Fruit fly (Drosophila melanogaster) whole organism, embryonic: Measurements from ENCODE around the gene PpV.

ENCODE experiments used
- Abd-B ChIP-seq: fragments of 200-800 bp; sonication (Bioruptor generic); optimal IDR thresholded peaks from 2 replicates; lab custom pipeline; 2018; ENCODE audit warnings: missing biosample characterization, mild to moderate bottlenecking, missing genetic modification characterization, moderate library complexity
- Adf1 ChIP-seq: fragments of 200-800 bp; sonication (Bioruptor generic); IDR thresholded peaks from 2 replicates; pipeline ENCODE4 v1.3.6; 2022; ENCODE audit warnings: missing biosample characterization, missing genetic modification characterization
- C15 ChIP-seq: fragments of 200-800 bp; sonication (Bioruptor generic); IDR thresholded peaks from 3 replicates; pipeline ENCODE4 v1.3.6; 2022; ENCODE audit warnings: missing biosample characterization, missing genetic modification characterization
- CG10267 ChIP-seq: fragments of 200-800 bp; sonication (Bioruptor generic); optimal IDR thresholded peaks from 2 replicates; lab custom pipeline; 2018; ENCODE audit warnings: missing biosample characterization, mild to moderate bottlenecking, missing genetic modification characterization, moderate library complexity
- CG10366 ChIP-seq: fragments of 200-800 bp; sonication (Bioruptor generic); IDR thresholded peaks from 2 replicates; pipeline ENCODE4 v1.3.6; 2022; ENCODE audit warnings: missing biosample characterization, missing genetic modification characterization
- CG13624 ChIP-seq: fragments of 200-800 bp; sonication (Bioruptor generic); optimal IDR thresholded peaks from 2 replicates; lab custom pipeline; 2016; ENCODE audit warnings: missing biosample characterization, missing genetic modification characterization
- CG14014 ChIP-seq: fragments of 200-800 bp; sonication (Bioruptor generic); IDR thresholded peaks from 2 replicates; pipeline ENCODE4 v1.3.6; 2022; ENCODE audit warnings: missing biosample characterization, missing genetic modification characterization
- CG15073 ChIP-seq: fragments of 200-800 bp; sonication (Bioruptor generic); optimal IDR thresholded peaks from 2 replicates; lab custom pipeline; 2016; ENCODE audit warnings: missing biosample characterization, missing genetic modification characterization
- CG17328 ChIP-seq: fragments of 200-800 bp; sonication (Bioruptor generic); IDR thresholded peaks from 2 replicates; pipeline ENCODE4 v1.3.6; 2022; ENCODE audit warnings: missing biosample characterization, missing genetic modification characterization
- CG17361 ChIP-seq: fragments of 200-800 bp; sonication (Bioruptor generic); IDR thresholded peaks from 3 replicates; pipeline ENCODE4 v1.3.6; 2022; ENCODE audit warnings: missing biosample characterization, missing genetic modification characterization
- CG18599 ChIP-seq: fragments of 200-800 bp; sonication (Bioruptor generic); optimal IDR thresholded peaks from 3 replicates; lab custom pipeline; 2017; ENCODE audit warnings: missing biosample characterization, missing genetic modification characterization, mild to moderate bottlenecking, moderate library complexity, missing genetic modification reagents
- CG4424 ChIP-seq: fragments of 200-800 bp; sonication (Bioruptor generic); optimal IDR thresholded peaks from 3 replicates; lab custom pipeline; 2016; ENCODE audit warnings: missing biosample characterization, missing genetic modification characterization
- CG5953 ChIP-seq: fragments of 200-800 bp; sonication (Bioruptor generic); IDR thresholded peaks from 2 replicates; pipeline ENCODE4 v1.3.6; 2022; ENCODE audit warnings: missing biosample characterization, missing genetic modification characterization
- CG8089 ChIP-seq: fragments of 200-800 bp; sonication (Bioruptor generic); optimal IDR thresholded peaks from 3 replicates; lab custom pipeline; 2016; ENCODE audit warnings: missing biosample characterization, missing genetic modification characterization
- CG8359 ChIP-seq: fragments of 200-800 bp; sonication (Bioruptor generic); optimal IDR thresholded peaks from 2 replicates; lab custom pipeline; 2017; ENCODE audit warnings: missing biosample characterization, mild to moderate bottlenecking, missing genetic modification characterization, borderline replicate concordance
- Dref ChIP-seq: fragments of 200-800 bp; sonication (Bioruptor generic); IDR thresholded peaks from 2 replicates; pipeline ENCODE4 v1.3.6; 2022; ENCODE audit warnings: missing biosample characterization, missing genetic modification characterization
- E2f2 ChIP-seq: fragments of 200-800 bp; sonication (Bioruptor generic); IDR thresholded peaks from 2 replicates; pipeline ENCODE4 v1.3.6; 2022; ENCODE audit warnings: missing biosample characterization, missing genetic modification characterization
- Ets97D ChIP-seq: fragments of 200-800 bp; sonication (Bioruptor generic); optimal IDR thresholded peaks from 3 replicates; lab custom pipeline; 2016; ENCODE audit warnings: missing biosample characterization, missing genetic modification characterization
- Fer2 ChIP-seq: fragments of 200-800 bp; sonication (Bioruptor generic); optimal IDR thresholded peaks from 2 replicates; lab custom pipeline; 2018; ENCODE audit warnings: missing biosample characterization, mild to moderate bottlenecking, missing genetic modification characterization, moderate library complexity
- Gug ChIP-seq: fragments of 200-800 bp; sonication (Bioruptor generic); IDR thresholded peaks from 4 replicates; pipeline ENCODE4 v1.3.6; 2022; ENCODE audit warnings: missing biosample characterization, missing genetic modification characterization
- Hand ChIP-seq: fragments of 200-800 bp; sonication (Bioruptor generic); optimal IDR thresholded peaks from 2 replicates; lab custom pipeline; 2017; ENCODE audit warnings: mild to moderate bottlenecking, missing biosample characterization, missing genetic modification reagents, missing genetic modification characterization
- Hsf ChIP-seq: fragments of 200-800 bp; sonication (Bioruptor generic); optimal IDR thresholded peaks from 3 replicates; lab custom pipeline; 2016; ENCODE audit warnings: missing biosample characterization, missing genetic modification characterization
- NC2β ChIP-seq: fragments of 200-800 bp; sonication (Bioruptor generic); optimal IDR thresholded peaks from 2 replicates; lab custom pipeline; 2016; ENCODE audit warnings: missing biosample characterization, missing genetic modification characterization
- Nf-YC ChIP-seq: fragments of 200-800 bp; optimal IDR thresholded peaks from 3 replicates; lab custom pipeline; 2019; ENCODE audit warnings: missing biosample characterization, mild to moderate bottlenecking, missing genetic modification characterization, moderate library complexity
- NfI ChIP-seq: fragments of 200-800 bp; sonication (Bioruptor generic); optimal IDR thresholded peaks from 3 replicates; lab custom pipeline; 2018; ENCODE audit warnings: missing biosample characterization, mild to moderate bottlenecking, missing genetic modification characterization, moderate library complexity
- Rfx ChIP-seq: fragments of 200-800 bp; sonication (Bioruptor generic); IDR thresholded peaks from 2 replicates; pipeline ENCODE4 v1.3.6; 2022; ENCODE audit warnings: missing biosample characterization, missing genetic modification characterization
- Spps ChIP-seq: fragments of 200-800 bp; sonication (Bioruptor generic); optimal IDR thresholded peaks from 2 replicates; lab custom pipeline; 2018; ENCODE audit warnings: missing biosample characterization, mild to moderate bottlenecking, missing genetic modification characterization
- ac ChIP-seq: fragments of 200-800 bp; sonication (Bioruptor generic); optimal IDR thresholded peaks from 3 replicates; lab custom pipeline; 2017; ENCODE audit warnings: missing biosample characterization, mild to moderate bottlenecking, missing genetic modification characterization
- aop ChIP-seq: fragments of 200-800 bp; sonication (Bioruptor generic); IDR thresholded peaks from 2 replicates; pipeline ENCODE4 v1.3.6; 2022; ENCODE audit warnings: missing biosample characterization, missing genetic modification characterization
- ash1 ChIP-seq: fragments of 200-800 bp; sonication (Bioruptor generic); optimal IDR thresholded peaks from 2 replicates; lab custom pipeline; 2018; ENCODE audit warnings: missing biosample characterization, mild to moderate bottlenecking, missing genetic modification characterization
- dan ChIP-seq: fragments of 200-800 bp; sonication (Bioruptor generic); IDR thresholded peaks from 2 replicates; pipeline ENCODE4 v1.3.6; 2022; ENCODE audit warnings: missing biosample characterization, missing genetic modification characterization
- dmrt11E ChIP-seq: fragments of 200-800 bp; sonication (Bioruptor generic); optimal IDR thresholded peaks from 3 replicates; lab custom pipeline; 2018; ENCODE audit warnings: missing biosample characterization, mild to moderate bottlenecking, missing genetic modification characterization, moderate library complexity
- dysf ChIP-seq: fragments of 200-800 bp; sonication (Bioruptor generic); IDR thresholded peaks from 3 replicates; pipeline ENCODE4 v1.3.6; 2022; ENCODE audit warnings: missing biosample characterization, missing genetic modification characterization
- hkb ChIP-seq, 2 experiments: fragments of 200-800 bp in 1 of 2; fragments of >200 bp in 1 of 2; sonication (Bioruptor generic) in 1 of 2; IDR thresholded peaks in 1 of 2; optimal IDR thresholded peaks in 1 of 2; 2 replicates each; pipeline versions ENCODE4 v1.3.6 to Lab custom; 2017 to 2022; ENCODE audit warnings: missing biosample characterization in 1 of 2, missing genetic modification characterization in 1 of 2
- jigr1 ChIP-seq: fragments of 200-800 bp; sonication (Bioruptor generic); IDR thresholded peaks from 3 replicates; pipeline ENCODE4 v1.3.6; 2022; ENCODE audit warnings: missing biosample characterization, missing genetic modification characterization
- lbe ChIP-seq: fragments of 200-800 bp; sonication (Bioruptor generic); optimal IDR thresholded peaks from 2 replicates; lab custom pipeline; 2016; ENCODE audit warnings: missing biosample characterization, mild to moderate bottlenecking, missing genetic modification characterization
- lilli ChIP-seq: fragments of 200-800 bp; sonication (Bioruptor generic); optimal IDR thresholded peaks from 3 replicates; lab custom pipeline; 2016; ENCODE audit warnings: missing biosample characterization, missing genetic modification characterization
- mam ChIP-seq: fragments of 200-800 bp; sonication (Bioruptor generic); optimal IDR thresholded peaks from 3 replicates; lab custom pipeline; 2016; ENCODE audit warnings: missing biosample characterization, missing genetic modification characterization
- nerfin-1 ChIP-seq: fragments of 200-800 bp; sonication (Bioruptor generic); optimal IDR thresholded peaks from 3 replicates; lab custom pipeline; 2019; ENCODE audit warnings: missing biosample characterization, mild to moderate bottlenecking, missing genetic modification characterization, moderate library complexity
- oc ChIP-seq: fragments of 200-800 bp; sonication (Bioruptor generic); optimal IDR thresholded peaks from 2 replicates; lab custom pipeline; 2018; ENCODE audit warnings: missing biosample characterization, mild to moderate bottlenecking, missing genetic modification characterization, moderate library complexity
- pho ChIP-seq: fragments of 200-800 bp; sonication (Bioruptor generic); optimal IDR thresholded peaks from 2 replicates; lab custom pipeline; 2016; ENCODE audit warnings: missing biosample characterization, missing genetic modification characterization
- psq ChIP-seq: fragments of 200-800 bp; sonication (Bioruptor generic); optimal IDR thresholded peaks from 2 replicates; lab custom pipeline; 2017; ENCODE audit warnings: missing biosample characterization, missing genetic modification characterization
- rib ChIP-seq: fragments of 200-800 bp; sonication (Bioruptor generic); IDR thresholded peaks from 2 replicates; pipeline ENCODE4 v1.3.6; 2022; ENCODE audit warnings: missing biosample characterization, missing genetic modification characterization
- sim ChIP-seq: fragments of 200-800 bp; sonication (Bioruptor generic); IDR thresholded peaks from 2 replicates; pipeline ENCODE4 v1.3.6; 2022; ENCODE audit warnings: missing biosample characterization, missing genetic modification characterization
- sima ChIP-seq: fragments of 200-800 bp; sonication (Bioruptor generic); optimal IDR thresholded peaks from 2 replicates; lab custom pipeline; 2016; ENCODE audit warnings: missing biosample characterization, missing genetic modification characterization
- sqz ChIP-seq: fragments of 200-800 bp; sonication (Bioruptor generic); optimal IDR thresholded peaks from 3 replicates; lab custom pipeline; 2018; ENCODE audit warnings: missing biosample characterization, mild to moderate bottlenecking, missing genetic modification characterization
- sr ChIP-seq: fragments of 200-800 bp; sonication (Bioruptor generic); IDR thresholded peaks from 3 replicates; pipeline ENCODE4 v1.3.6; 2022; ENCODE audit warnings: missing biosample characterization, missing genetic modification characterization
- twi ChIP-seq: fragments of 200-800 bp; optimal IDR thresholded peaks from 2 replicates; lab custom pipeline; 2019; ENCODE audit warnings: missing biosample characterization, mild to moderate bottlenecking, missing genetic modification characterization, moderate library complexity
- vnd ChIP-seq: fragments of 200-800 bp; sonication (Bioruptor generic); IDR thresholded peaks from 3 replicates; pipeline ENCODE4 v1.3.6; 2022; ENCODE audit warnings: missing biosample characterization, missing genetic modification characterization; ENCODE audit not compliant: partially characterized antibody

PpV gene

DNA sequence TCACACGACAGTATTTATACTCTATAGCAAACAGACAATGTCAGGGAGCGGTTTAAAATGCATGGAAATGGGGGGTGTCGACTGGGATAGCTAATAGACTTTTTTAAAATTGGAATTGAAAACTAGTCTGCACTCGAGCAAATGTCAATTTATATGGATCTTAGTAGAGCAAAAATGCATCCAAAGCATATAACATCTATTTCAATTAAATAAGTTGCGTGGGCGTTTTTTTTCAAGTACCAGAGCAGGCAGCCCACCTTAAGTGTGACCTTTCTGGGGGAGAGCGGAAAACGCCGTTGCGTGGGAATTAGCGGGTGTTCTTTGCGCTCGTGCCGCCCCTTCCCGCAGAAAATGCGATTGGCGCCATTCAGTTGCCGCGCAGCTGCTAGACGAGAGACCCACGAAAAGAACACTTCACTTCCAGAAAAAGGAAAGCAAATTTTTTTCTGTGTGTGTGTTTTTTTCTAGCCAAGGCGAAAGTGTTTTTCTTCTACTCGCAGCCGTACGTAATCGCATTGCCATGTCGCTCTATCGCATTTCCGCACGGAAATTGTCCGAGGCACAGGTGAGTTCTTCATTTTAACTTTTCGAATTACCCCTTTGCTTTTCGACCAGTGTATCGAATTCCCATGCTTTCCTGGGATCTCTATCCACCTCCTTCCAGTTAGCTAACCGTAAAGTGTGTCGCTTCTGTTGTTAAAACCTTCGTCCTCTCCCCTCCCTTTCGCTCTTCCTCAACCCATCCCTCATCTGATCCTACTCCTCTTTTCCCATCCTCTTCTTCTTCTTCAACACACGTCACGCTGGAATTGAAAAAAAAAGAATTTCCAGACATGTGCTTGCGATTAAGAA lies 20.6 kb downstream of the PpV start (continued):
- TF ChIP-seq sqz (GFP tag; lab: Kevin White, UChicago), result peak; percentile 62
- peak; percentile 89 for TF ChIP-seq E2f2
- peak; percentile 20; the same call in 1 of the 2 replicates for TF ChIP-seq CG17328 (GFP tag; lab: Robert Waterston, UW)
- no peak for TF ChIP-seq Spps (tag; lab: Kevin White, UChicago)
- TF ChIP-seq Hsf (GFP tag; lab: Kevin White, UChicago), result no peak
- peak; percentile 49 for TF ChIP-seq Rfx (GFP tag; lab: Robert Waterston, UW)
- TF ChIP-seq Fer2 (tag; lab: Kevin White, UChicago), result peak; percentile 6
- peak; percentile 3 for TF ChIP-seq Abd-B (GFP tag; lab: Kevin White, UChicago)
- no peak for TF ChIP-seq dmrt11E (tag; lab: Kevin White, UChicago)
- TF ChIP-seq mam (GFP tag; lab: Kevin White, UChicago), result peak; percentile 5
- no peak for TF ChIP-seq aop (GFP tag; lab: Robert Waterston, UW)
- peak; percentile 56 for TF ChIP-seq CG18599
- peak; percentile 34 for TF ChIP-seq CG10267
- peak; percentile 25 for TF ChIP-seq NC2β
- TF ChIP-seq Dref (GFP tag; lab: Robert Waterston, UW), result 0 out of 2 replicates have a peak, but pooled peaks have one; percentile 25
- peak; percentile 23 for TF ChIP-seq NfI (GFP tag; lab: Kevin White, UChicago)
- TF ChIP-seq Nf-YC (tag; lab: Kevin White, UChicago), result peak; percentile 10
- TF ChIP-seq CG8089 (GFP tag; lab: Kevin White, UChicago), result no peak
- peak; percentile 4 for TF ChIP-seq pho
- TF ChIP-seq CG17361 (GFP tag; lab: Robert Waterston, UW), result 0 out of 3 replicates have a peak, but pooled peaks have one; percentile 18
- peak; percentile 13 for TF ChIP-seq CG13624
- TF ChIP-seq ac (GFP tag; lab: Kevin White, UChicago), result peak; percentile 11
- peak; percentile 84 for TF ChIP-seq sr
- no peak for TF ChIP-seq CG4424 (GFP tag; lab: Kevin White, UChicago)
- TF ChIP-seq dysf (GFP tag; lab: Robert Waterston, UW), result 0 out of 3 replicates have a peak, but pooled peaks have one; percentile 20
- TF ChIP-seq dan (GFP tag; lab: Robert Waterston, UW), result no peak
- TF ChIP-seq rib (GFP tag; lab: Robert Waterston, UW), result peak; percentile 50; the same call in 1 of the 2 replicates
- TF ChIP-seq lilli (GFP tag; lab: Kevin White, UChicago), result peak; percentile 57
- TF ChIP-seq Hand (GFP tag; lab: Kevin White, UChicago), result no peak
- no peak for TF ChIP-seq CG8359 (GFP tag; lab: Kevin White, UChicago)
- TF ChIP-seq CG5953, result no peak
- no peak; the same call in 1 of the 2 replicates for TF ChIP-seq CG14014 (GFP tag; lab: Robert Waterston, UW)
- peak; percentile 86 for TF ChIP-seq nerfin-1 (tag; lab: Kevin White, UChicago)
- 0 out of 2 replicates have a peak, but pooled peaks have one; percentile 6 for TF ChIP-seq sim (GFP tag; lab: Robert Waterston, UW)
- TF ChIP-seq Gug (GFP tag; lab: Robert Waterston, UW), result no peak
- no peak for TF ChIP-seq psq (GFP tag; lab: Kevin White, UChicago)
- peak; percentile 2 for TF ChIP-seq oc (tag; lab: Kevin White, UChicago)
- TF ChIP-seq sima (GFP tag; lab: Kevin White, UChicago), result no peak
- TF ChIP-seq lbe (GFP tag; lab: Kevin White, UChicago), result no peak
- TF ChIP-seq CG10366, result no peak
- TF ChIP-seq C15, result 0 out of 3 replicates have a peak, but pooled peaks have one; percentile 26
- TF ChIP-seq Ets97D (GFP tag; lab: Kevin White, UChicago), result peak; percentile 73
- peak; percentile 15 for TF ChIP-seq ash1 (GFP tag; lab: Kevin White, UChicago)
- TF ChIP-seq twi, result peak; percentile 9
- no peak for TF ChIP-seq vnd (GFP tag; lab: Robert Waterston, UW)
- TF ChIP-seq CG15073 (GFP tag; lab: Kevin White, UChicago), result no peak
- TF ChIP-seq hkb (optimal IDR thresholded peaks at IDR 0.05; lab: Kevin White, UChicago), result peak; percentile 49
- TF ChIP-seq hkb (GFP tag; IDR thresholded peaks at IDR 0.05; lab: Robert Waterston, UW), result peak; percentile 39; the same call in 1 of the 2 replicates
- no peak for TF ChIP-seq jigr1 (GFP tag; lab: Robert Waterston, UW)
- TF ChIP-seq Adf1 (GFP tag; lab: Robert Waterston, UW), result peak; percentile 61
